Worm (Caenorhabditis elegans) whole organism, L3 larva: ENCODE results near the gene ZK822.1.

Experiments used
- R02D3.7 ChIP-seq: fragments of 150-350 bp; optimal IDR thresholded peaks from 2 replicates; lab custom pipeline; 2014; ENCODE audit warnings: missing biosample characterization, missing genetic modification characterization
- ama-1 ChIP-seq: fragments of 150-350 bp; optimal IDR thresholded peaks from 2 replicates; lab custom pipeline; 2018
- ceh-28 ChIP-seq: fragments of 150-350 bp; optimal IDR thresholded peaks from 2 replicates; lab custom pipeline; 2014; ENCODE audit warnings: missing biosample characterization, missing genetic modification reagents, missing genetic modification characterization
- lin-15B ChIP-seq: fragments of 150-350 bp; optimal IDR thresholded peaks from 2 replicates; lab custom pipeline; 2014; ENCODE audit warnings: missing biosample characterization, missing genetic modification characterization
- nfya-1 ChIP-seq: sonication (generic microtip); optimal IDR thresholded peaks from 2 replicates; lab custom pipeline; 2017; ENCODE audit warnings: missing genetic modification characterization, mild to moderate bottlenecking, missing compliant biosample characterization, antibody characterized with exemption, moderate library complexity; ENCODE audit not compliant: insufficient read depth
- nhr-11 ChIP-seq: fragments of 150-350 bp; optimal IDR thresholded peaks from 2 replicates; lab custom pipeline; 2014; ENCODE audit warnings: missing biosample characterization, missing genetic modification characterization
- nhr-237 ChIP-seq: fragments of 150-350 bp; optimal IDR thresholded peaks from 2 replicates; lab custom pipeline; 2014; ENCODE audit warnings: missing biosample characterization, missing genetic modification characterization
- nhr-25 ChIP-seq: sonication (generic microtip); optimal IDR thresholded peaks from 2 replicates; lab custom pipeline; 2017; ENCODE audit warnings: missing biosample characterization, missing genetic modification characterization
- nhr-28 ChIP-seq: fragments of 150-350 bp; optimal IDR thresholded peaks from 2 replicates; lab custom pipeline; 2014; ENCODE audit warnings: missing biosample characterization, missing genetic modification characterization
- sea-2 ChIP-seq: fragments of 150-350 bp; sonication (generic microtip); optimal IDR thresholded peaks from 4 replicates; lab custom pipeline; 2014; ENCODE audit warnings: missing biosample characterization, missing genetic modification reagents, missing genetic modification characterization
- unc-39 ChIP-seq: sonication (generic microtip); optimal IDR thresholded peaks from 4 replicates; lab custom pipeline; 2017; ENCODE audit warnings: missing biosample characterization, missing genetic modification characterization
- ztf-11 ChIP-seq: fragments of 150-350 bp; optimal IDR thresholded peaks from 2 replicates; lab custom pipeline; 2014; ENCODE audit warnings: missing biosample characterization, missing genetic modification characterization

DNA sequence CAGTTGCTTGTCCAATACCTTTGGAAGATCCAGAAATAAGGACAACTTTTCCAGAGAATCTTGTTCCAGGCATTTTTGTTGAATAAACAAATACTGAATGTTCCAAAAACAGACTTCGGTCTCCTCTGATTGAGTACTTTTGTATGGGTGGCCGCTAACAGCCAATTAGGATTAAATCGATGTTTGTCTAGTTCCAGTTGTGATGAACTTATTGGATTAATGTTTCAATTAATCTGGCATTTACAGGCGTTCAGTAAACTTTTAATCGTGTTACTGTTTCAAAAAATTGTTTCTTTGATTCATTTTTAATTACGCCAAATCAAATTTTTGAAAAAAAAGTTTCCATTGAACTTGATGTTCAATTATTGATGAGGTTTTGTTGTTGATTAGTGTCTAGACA is 20.4 kb upstream of the ZK822.1 start, which contains the start of gene ZK829.1:
- TF ChIP-seq R02D3.7 (tag; lab: Kevin White, UChicago) (no peak), sea-2 (GFP tag; lab: Kevin White, UChicago) (no peak), nhr-28 (tag; lab: Kevin White, UChicago) (no peak), ztf-11 (tag; lab: Kevin White, UChicago) (no peak), ama-1 (lab: Kevin White, UChicago) (no peak), nhr-237 (tag; lab: Kevin White, UChicago) (no peak), lin-15B (tag; lab: Kevin White, UChicago) (no peak), nhr-25 (tag; lab: Kevin White, UChicago) (no peak), unc-39 (no peak), nfya-1 (tag; lab: Kevin White, UChicago) (no peak), nhr-11 (tag; lab: Kevin White, UChicago) (no peak), ceh-28 (tag; lab: Kevin White, UChicago) (no peak)
